Worm (Caenorhabditis elegans): Measurements from ENCODE around the gene pes-8.

DNA sequence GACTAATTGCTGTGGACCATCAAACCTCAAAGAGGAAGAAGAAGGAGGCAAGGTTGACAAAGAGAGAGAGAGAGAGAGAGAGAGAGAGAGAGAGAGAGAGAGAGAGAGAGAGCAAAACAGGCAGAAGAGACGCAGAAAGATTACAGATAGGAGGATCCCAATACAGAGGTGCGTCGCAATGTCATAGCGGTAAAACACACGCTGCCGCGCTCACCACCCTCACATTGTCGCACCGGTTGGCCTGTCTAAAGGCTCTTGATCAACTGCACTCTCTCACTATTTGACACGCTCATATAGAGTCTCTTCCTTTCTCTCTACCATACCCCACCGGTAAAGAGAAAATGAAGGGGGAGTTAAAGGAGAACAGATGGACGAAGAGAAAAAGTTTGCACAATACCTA, 26.3 kb upstream of the pes-8 start:
- TF ChIP-seq tbx-2 (tag; optimal IDR thresholded peaks at IDR 0.05) (peak; percentile 34), mdl-1 (tag; optimal IDR thresholded peaks at IDR 0.05) (peak in 1 of 2 experiments; percentile 65), ztf-4 (tag; optimal IDR thresholded peaks at IDR 0.05) (no peak), pax-3 (tag; optimal IDR thresholded peaks at IDR 0.05) (no peak), tlp-1 (tag; optimal IDR thresholded peaks at IDR 0.05) (no peak), fos-1 (tag; optimal IDR thresholded peaks at IDR 0.05) (no peak), nhr-77 (tag; optimal IDR thresholded peaks at IDR 0.05) (no peak), lir-3 (tag; optimal IDR thresholded peaks at IDR 0.05; ENCODE audit: poor library complexity) (no peak), ets-5 (GFP tag; IDR thresholded peaks at IDR 0.05) (no peak)

Data from whole organism, L1 larva.